Fruit fly (Drosophila melanogaster): ENCODE results near the gene Nelf-A.

Nelf-A gene

DNA sequence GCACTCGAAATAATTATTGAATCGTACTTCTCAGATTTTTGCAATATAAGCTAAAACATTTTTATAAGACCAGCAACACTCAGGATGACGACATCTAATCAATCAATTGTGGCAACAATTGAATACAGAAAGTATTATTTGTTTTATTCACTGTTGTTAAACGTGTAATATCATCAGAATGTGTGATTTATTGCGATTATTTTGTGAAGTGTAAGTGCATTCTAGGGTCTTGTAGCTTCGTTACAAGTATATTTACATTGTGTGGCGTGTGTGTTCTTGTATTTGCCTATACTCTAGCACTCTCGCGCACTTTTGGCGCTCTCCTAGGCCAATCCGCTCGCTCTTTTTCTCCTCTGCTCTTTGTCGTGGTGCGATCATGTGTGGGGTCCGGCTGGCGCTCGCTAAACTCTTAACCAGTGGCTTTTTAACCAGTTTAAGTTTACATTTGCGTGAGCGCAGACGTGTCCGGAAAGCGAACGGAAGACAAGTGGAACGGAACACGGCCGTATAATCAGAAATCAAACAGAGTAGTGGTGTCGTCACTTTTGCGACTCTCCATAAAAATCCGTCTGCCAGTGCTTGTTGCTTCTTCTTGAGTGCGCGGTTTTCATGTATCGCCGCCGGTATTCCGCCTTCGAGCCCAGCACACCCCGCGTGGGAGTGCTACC, 18.9 kb upstream of the Nelf-A start (continued):
- TF ChIP-seq Pdp1 (GFP tag; optimal IDR thresholded peaks at IDR 0.05) (peak; percentile 81 to 88), Mes4 (GFP tag; optimal IDR thresholded peaks at IDR 0.05) (peak; percentile 75), Fer3 (tag; optimal IDR thresholded peaks at IDR 0.05) (peak; percentile 50), ase (GFP tag; IDR thresholded peaks at IDR 0.05) (peak; percentile 77), org-1 (GFP tag; optimal IDR thresholded peaks at IDR 0.05) (peak; percentile 88), aop (GFP tag; IDR thresholded peaks at IDR 0.05) (no peak), toy (GFP tag; IDR thresholded peaks at IDR 0.05) (no peak), zfh1 (GFP tag; IDR thresholded peaks at IDR 0.05) (peak; percentile 84), rib (GFP tag; IDR thresholded peaks at IDR 0.05) (peak; percentile 48; the same call in 1 of the 2 replicates), CG10267 (tag; optimal IDR thresholded peaks at IDR 0.05) (peak; percentile 78), sob (GFP tag; IDR thresholded peaks at IDR 0.05) (no peak; the same call in 1 of the 2 replicates), otp (GFP tag; IDR thresholded peaks at IDR 0.05) (no peak; the same call in 2 of the 3 replicates), nerfin-2 (GFP tag; IDR thresholded peaks at IDR 0.05; ENCODE audit: partially characterized antibody) (peak; percentile 27; the same call in 1 of the 2 replicates), Fer1 (GFP tag; optimal IDR thresholded peaks at IDR 0.05) (peak; percentile 75), scrt (GFP tag; optimal IDR thresholded peaks at IDR 0.05) (peak; percentile 79), Oaz (GFP tag; IDR thresholded peaks at IDR 0.05) (0 out of 2 replicates have a peak, but pooled peaks have one; percentile 44), CG14860 (GFP tag; IDR thresholded peaks at IDR 0.05; ENCODE audit: partially characterized antibody) (no peak), en (GFP tag; optimal IDR thresholded peaks at IDR 0.05) (peak; percentile 70), cwo (GFP tag; optimal IDR thresholded peaks at IDR 0.05) (peak; percentile 53), CG33557 (GFP tag; optimal IDR thresholded peaks at IDR 0.05) (peak; percentile 32), CG17568 (GFP tag; optimal IDR thresholded peaks at IDR 0.05) (peak; percentile 71), kah (GFP tag; optimal IDR thresholded peaks at IDR 0.05) (peak; percentile 39), TFAM (GFP tag; optimal IDR thresholded peaks at IDR 0.05) (no peak), Spps (tag; optimal IDR thresholded peaks at IDR 0.05) (peak; percentile 65), E2f2 (GFP tag; IDR thresholded peaks at IDR 0.05) (no peak), trh (GFP tag; optimal IDR thresholded peaks at IDR 0.05) (peak; percentile 60), mld (GFP tag; IDR thresholded peaks at IDR 0.05; ENCODE audit: partially characterized antibody) (no peak), CG31224 (GFP tag; IDR thresholded peaks at IDR 0.05) (peak; percentile 30; the same call in 1 of the 2 replicates), CG17829 (tag; optimal IDR thresholded peaks at IDR 0.05) (peak; percentile 89), eyg (GFP tag; optimal IDR thresholded peaks at IDR 0.05) (peak; percentile 55), klu (GFP tag; IDR thresholded peaks at IDR 0.05) (no peak), CG2120 (GFP tag; optimal IDR thresholded peaks at IDR 0.05) (peak; percentile 59), Opbp (GFP tag; IDR thresholded peaks at IDR 0.05; ENCODE audit: partially characterized antibody) (no peak), CG7556 (GFP tag; optimal IDR thresholded peaks at IDR 0.05) (peak; percentile 89), CG3163 (GFP tag; optimal IDR thresholded peaks at IDR 0.05) (peak; percentile 91), lola (GFP tag; optimal IDR thresholded peaks at IDR 0.05) (peak in 1 of 3 experiments; percentile 84), MBD-R2 (GFP tag; IDR thresholded peaks at IDR 0.05) (no peak), insv (GFP tag; optimal IDR thresholded peaks at IDR 0.05) (no peak), CG11456 (GFP tag; IDR thresholded peaks at IDR 0.05) (no peak), tup (GFP tag; optimal IDR thresholded peaks at IDR 0.05) (peak; percentile 29), Max (GFP tag; optimal IDR thresholded peaks at IDR 0.05) (peak; percentile 72), CG3847 (GFP tag; IDR thresholded peaks at IDR 0.05) (no peak), cas (GFP tag; IDR thresholded peaks at IDR 0.05) (no peak), slp2 (GFP tag; optimal IDR thresholded peaks at IDR 0.05) (peak; percentile 80), sens (GFP tag) (peak; percentile 99), Ada2b (GFP tag; IDR thresholded peaks at IDR 0.05) (peak; percentile 85), Blimp-1 (GFP tag; optimal IDR thresholded peaks at IDR 0.05) (peak; percentile 91), slbo (GFP tag; IDR thresholded peaks at IDR 0.05) (peak; percentile 45; the same call in 1 of the 2 replicates), CG2116 (GFP tag; optimal IDR thresholded peaks at IDR 0.05) (peak; percentile 51)
